Worm (Caenorhabditis elegans): Measurements from ENCODE around the gene aakg-5.

DNA sequence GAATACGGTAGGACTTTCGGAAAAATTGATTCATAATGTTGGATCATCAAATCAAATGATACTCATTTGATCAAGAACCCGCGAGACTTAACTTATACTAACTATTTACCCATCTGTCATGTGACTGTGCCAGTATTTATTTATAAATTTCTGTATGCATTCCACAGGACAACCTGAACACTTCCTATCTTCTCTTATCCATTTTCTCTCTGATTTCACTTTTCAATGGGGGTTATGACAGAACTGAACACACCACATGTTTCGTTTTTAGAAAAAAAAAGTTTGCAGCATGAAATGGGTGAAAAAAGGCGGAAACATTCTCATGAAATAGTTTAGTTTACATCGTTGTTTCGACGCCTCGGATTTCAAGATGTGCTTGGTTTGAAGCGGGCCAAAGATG, 42.6 kb upstream of the aakg-5 start:
- TF ChIP-seq hnd-1 (tag; optimal IDR thresholded peaks at IDR 0.05) (no peak), hmg-4 (GFP tag; optimal IDR thresholded peaks at IDR 0.05) (no peak), ama-1 (optimal IDR thresholded peaks at IDR 0.05) (no peak), hmbx-1 (tag; optimal IDR thresholded peaks at IDR 0.05) (no peak)

Data from whole organism, early embryonic.